Worm (Caenorhabditis elegans) whole organism, midembryonic: ENCODE data around the gene appg-2.

Experiments used
- T22C8.4 ChIP-seq: fragments of 200-800 bp; sonication (Bioruptor generic); IDR thresholded peaks from 2 replicates; pipeline ENCODE4 v1.3.6; 2022; ENCODE audit warnings: missing genetic modification characterization, missing compliant biosample characterization
- flt-1 ChIP-seq: fragments of 200-800 bp; sonication (Bioruptor generic); IDR thresholded peaks from 2 replicates; pipeline ENCODE4 v1.3.6; 2022; ENCODE audit warnings: missing genetic modification characterization, missing compliant biosample characterization
- med-1 ChIP-seq: sonication (generic microtip); optimal IDR thresholded peaks from 2 replicates; lab custom pipeline; 2017; ENCODE audit warnings: missing genetic modification characterization, mild to moderate bottlenecking, missing compliant biosample characterization, antibody characterized with exemption, missing genetic modification reagents; ENCODE audit not compliant: insufficient read depth
- ztf-23 ChIP-seq: fragments of 200-800 bp; sonication (Bioruptor generic); IDR thresholded peaks from 2 replicates; pipeline ENCODE4 v1.3.6; 2022; ENCODE audit warnings: missing genetic modification reagents, missing genetic modification characterization, missing compliant biosample characterization

DNA sequence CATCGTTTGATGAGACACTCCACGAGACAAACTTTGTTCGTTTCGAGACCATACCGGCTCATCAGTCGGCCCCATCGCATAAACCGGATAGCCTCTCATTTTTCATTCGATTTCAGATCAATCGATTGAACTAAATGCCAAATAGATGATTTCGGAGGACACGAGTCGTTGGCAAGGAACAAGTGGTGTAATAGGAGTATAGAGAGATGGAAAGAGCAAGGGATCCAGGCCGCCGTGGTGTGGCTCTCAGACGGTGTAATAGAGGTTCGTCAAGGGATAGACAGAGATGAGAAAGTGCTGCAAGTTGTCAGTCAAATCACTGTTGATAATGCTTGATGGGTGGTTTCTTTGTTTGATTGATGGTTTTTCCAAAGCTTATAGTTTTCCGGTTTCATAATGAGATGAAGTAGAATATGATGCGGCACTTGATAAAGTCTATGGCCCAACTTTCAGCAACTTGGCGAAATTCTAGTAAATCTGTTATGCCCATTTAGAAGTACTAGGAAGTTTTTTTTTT, 17.4 kb upstream of the appg-2 start, which contains the start of gene sgn-1:
- TF ChIP-seq med-1 (GFP tag; lab: Kevin White, UChicago) (no peak), ztf-23 (GFP tag; lab: Robert Waterston, UW) (no peak), T22C8.4 (no peak), flt-1 (no peak)
